Worm (Caenorhabditis elegans) whole organism, late embryonic: ENCODE results near the gene cyn-2.
A peak's percentile ranks its signal among the peaks of the same experiment; 100 is the strongest.

Experiments used
- C08G9.2 ChIP-seq: sonication (generic microtip); optimal IDR thresholded peaks from 2 replicates; lab custom pipeline; 2016; ENCODE audit warnings: mild to moderate bottlenecking, missing genetic modification characterization, moderate library complexity, missing compliant biosample characterization
- C38D4.7 ChIP-seq: fragments of 200-800 bp; sonication (Bioruptor generic); optimal IDR thresholded peaks from 2 replicates; lab custom pipeline; 2018; ENCODE audit warnings: mild to moderate bottlenecking, missing genetic modification characterization, moderate library complexity, missing compliant biosample characterization
- K02D7.2 ChIP-seq: sonication (generic microtip); optimal IDR thresholded peaks from 2 replicates; lab custom pipeline; 2017; ENCODE audit warnings: mild to moderate bottlenecking, missing genetic modification characterization, missing compliant biosample characterization
- T23F11.4 ChIP-seq: fragments of 200-800 bp; sonication (Bioruptor generic); optimal IDR thresholded peaks from 2 replicates; lab custom pipeline; 2018; ENCODE audit warnings: mild to moderate bottlenecking, missing genetic modification characterization, missing compliant biosample characterization
- ahr-1 ChIP-seq: sonication (generic microtip); optimal IDR thresholded peaks from 2 replicates; lab custom pipeline; 2016; ENCODE audit warnings: missing genetic modification characterization, missing compliant biosample characterization
- ceh-14 ChIP-seq: sonication (generic microtip); optimal IDR thresholded peaks from 2 replicates; lab custom pipeline; 2016; ENCODE audit warnings: missing genotype, missing genetic modification characterization, missing compliant biosample characterization
- ceh-18 ChIP-seq: sonication (generic microtip); optimal IDR thresholded peaks from 2 replicates; lab custom pipeline; 2016; ENCODE audit warnings: missing genetic modification characterization, missing compliant biosample characterization
- ceh-22 ChIP-seq: sonication (generic microtip); optimal IDR thresholded peaks from 2 replicates; lab custom pipeline; 2017; ENCODE audit warnings: missing biosample characterization, missing genetic modification characterization
- ceh-45 ChIP-seq: fragments of 200-800 bp; sonication (Bioruptor generic); IDR thresholded peaks from 2 replicates; pipeline ENCODE4 v1.3.6; 2022; ENCODE audit warnings: missing genetic modification reagents, missing genetic modification characterization, missing compliant biosample characterization
- ceh-6 ChIP-seq: fragments of 200-800 bp; sonication (Bioruptor generic); optimal IDR thresholded peaks from 2 replicates; lab custom pipeline; 2018; ENCODE audit warnings: mild to moderate bottlenecking, missing genetic modification characterization, missing compliant biosample characterization
- ceh-9 ChIP-seq: sonication (generic microtip); optimal IDR thresholded peaks from 2 replicates; lab custom pipeline; 2016; ENCODE audit warnings: mild to moderate bottlenecking, missing genetic modification characterization, inconsistent platforms, missing compliant biosample characterization
- che-1 ChIP-seq: sonication (generic microtip); optimal IDR thresholded peaks from 2 replicates; lab custom pipeline; 2016; ENCODE audit warnings: mild to moderate bottlenecking, missing genetic modification characterization, missing compliant biosample characterization
- elt-2 ChIP-seq: sonication (generic microtip); optimal IDR thresholded peaks from 2 replicates; lab custom pipeline; 2016; ENCODE audit warnings: missing genetic modification reagents, missing genetic modification characterization, missing compliant biosample characterization
- elt-4 ChIP-seq: sonication (generic microtip); optimal IDR thresholded peaks from 2 replicates; lab custom pipeline; 2016; ENCODE audit warnings: missing genetic modification characterization, missing compliant biosample characterization
- ets-4 ChIP-seq: sonication (generic microtip); optimal IDR thresholded peaks from 2 replicates; lab custom pipeline; 2016; ENCODE audit warnings: missing genetic modification characterization, missing compliant biosample characterization
- eyg-1 ChIP-seq: sonication (generic microtip); optimal IDR thresholded peaks from 2 replicates; lab custom pipeline; 2016; ENCODE audit warnings: missing genotype, missing genetic modification characterization, missing compliant biosample characterization
- fax-1 ChIP-seq: sonication (generic microtip); optimal IDR thresholded peaks from 2 replicates; lab custom pipeline; 2016; ENCODE audit warnings: missing genotype, missing genetic modification characterization, missing compliant biosample characterization
- fkh-10 ChIP-seq: fragments of 150-350 bp; optimal IDR thresholded peaks from 2 replicates; lab custom pipeline; 2014; ENCODE audit warnings: missing biosample characterization, missing genetic modification reagents, missing genetic modification characterization
- fkh-6 ChIP-seq: sonication (generic microtip); optimal IDR thresholded peaks from 2 replicates; lab custom pipeline; 2016; ENCODE audit warnings: missing genetic modification characterization, missing compliant biosample characterization
- gmeb-2 ChIP-seq: sonication (generic microtip); optimal IDR thresholded peaks from 2 replicates; lab custom pipeline; 2016; ENCODE audit warnings: missing genetic modification characterization, inconsistent platforms, missing compliant biosample characterization
- hlh-30 ChIP-seq: sonication (generic microtip); optimal IDR thresholded peaks from 2 replicates; lab custom pipeline; 2017; ENCODE audit warnings: antibody characterized with exemption, missing genetic modification characterization, missing compliant biosample characterization; ENCODE audit not compliant: insufficient read depth
- hlh-6 ChIP-seq: sonication (generic microtip); optimal IDR thresholded peaks from 2 replicates; lab custom pipeline; 2016; ENCODE audit warnings: missing genotype, missing genetic modification characterization, missing compliant biosample characterization
- hlh-8 ChIP-seq: sonication (generic microtip); optimal IDR thresholded peaks from 2 replicates; lab custom pipeline; 2016; ENCODE audit warnings: missing genotype, missing genetic modification characterization, missing compliant biosample characterization
- nfya-1 ChIP-seq: sonication (generic microtip); optimal IDR thresholded peaks from 2 replicates; lab custom pipeline; 2017; ENCODE audit warnings: missing genetic modification characterization, mild to moderate bottlenecking, missing compliant biosample characterization, antibody characterized with exemption, moderate library complexity
- npax-4 ChIP-seq: sonication (generic microtip); optimal IDR thresholded peaks from 2 replicates; lab custom pipeline; 2016; ENCODE audit warnings: missing genetic modification characterization, missing compliant biosample characterization
- odd-2 ChIP-seq: sonication (generic microtip); optimal IDR thresholded peaks from 2 replicates; lab custom pipeline; 2017; ENCODE audit warnings: antibody characterized with exemption, mild to moderate bottlenecking, missing genetic modification characterization, missing compliant biosample characterization
- pag-3 ChIP-seq: sonication (generic microtip); optimal IDR thresholded peaks from 2 replicates; lab custom pipeline; 2016; ENCODE audit warnings: missing compliant biosample characterization, missing genetic modification characterization, borderline replicate concordance
- pax-1 ChIP-seq: fragments of 150-350 bp; optimal IDR thresholded peaks from 2 replicates; lab custom pipeline; 2014; ENCODE audit warnings: missing biosample characterization, missing genetic modification characterization
- pha-2 ChIP-seq: sonication (generic microtip); optimal IDR thresholded peaks from 2 replicates; lab custom pipeline; 2017; ENCODE audit warnings: mild to moderate bottlenecking, missing genetic modification characterization, missing compliant biosample characterization
- pha-4 ChIP-seq: fragments of 150-350 bp; optimal IDR thresholded peaks from 2 replicates; lab custom pipeline; 2018; ENCODE audit warnings: missing biosample characterization, missing genetic modification reagents, missing genetic modification characterization
- pros-1 ChIP-seq: fragments of 150-350 bp; optimal IDR thresholded peaks from 2 replicates; lab custom pipeline; 2014; ENCODE audit warnings: missing biosample characterization, missing genetic modification reagents, missing genetic modification characterization
- ref-2 ChIP-seq: sonication (generic microtip); optimal IDR thresholded peaks from 2 replicates; lab custom pipeline; 2016; ENCODE audit warnings: missing genetic modification characterization, missing compliant biosample characterization
- rnt-1 ChIP-seq: sonication (generic microtip); optimal IDR thresholded peaks from 2 replicates; lab custom pipeline; 2016; ENCODE audit warnings: missing genetic modification characterization, missing compliant biosample characterization
- sdc-2 ChIP-seq: sonication (generic microtip); optimal IDR thresholded peaks from 2 replicates; lab custom pipeline; 2016; ENCODE audit warnings: missing genotype, missing genetic modification characterization, missing compliant biosample characterization
- sox-2 ChIP-seq: fragments of 200-800 bp; sonication (Bioruptor generic); IDR thresholded peaks from 2 replicates; pipeline ENCODE4 v1.3.6; 2022; ENCODE audit warnings: missing genetic modification reagents, missing genetic modification characterization, missing compliant biosample characterization
- sox-4 ChIP-seq: sonication (generic microtip); optimal IDR thresholded peaks from 2 replicates; lab custom pipeline; 2017; ENCODE audit warnings: mild to moderate bottlenecking, missing genetic modification characterization, inconsistent platforms, missing compliant biosample characterization
- tbx-2 ChIP-seq: sonication (generic microtip); optimal IDR thresholded peaks from 2 replicates; lab custom pipeline; 2016; ENCODE audit warnings: missing genetic modification characterization, missing compliant biosample characterization
- ttx-3 ChIP-seq: sonication (generic microtip); optimal IDR thresholded peaks from 2 replicates; lab custom pipeline; 2016; ENCODE audit warnings: missing genetic modification reagents, missing genetic modification characterization, missing compliant biosample characterization
- unc-3 ChIP-seq, 2 experiments: fragments of 200-800 bp in 1 of 2; sonication (Bioruptor generic) in 1 of 2; sonication (generic microtip) in 1 of 2; conservative IDR thresholded peaks in 1 of 2; optimal IDR thresholded peaks in 1 of 2; 2 replicates each; pipeline versions ENCODE4 v1.3.6 to Lab custom; 2016 to 2022; ENCODE audit warnings: missing compliant biosample characterization in 2 of 2, missing genetic modification characterization in 2 of 2, missing genetic modification reagents in 1 of 2
- unc-42 ChIP-seq: sonication (generic microtip); optimal IDR thresholded peaks from 2 replicates; lab custom pipeline; 2016; ENCODE audit warnings: missing genotype, missing genetic modification characterization, missing compliant biosample characterization
- unc-55 ChIP-seq: sonication (generic microtip); optimal IDR thresholded peaks from 2 replicates; lab custom pipeline; 2017; ENCODE audit warnings: missing biosample characterization, missing genetic modification reagents, missing genetic modification characterization
- unc-86 ChIP-seq: sonication (generic microtip); optimal IDR thresholded peaks from 2 replicates; lab custom pipeline; 2016; ENCODE audit warnings: missing genetic modification characterization, missing compliant biosample characterization

cyn-2 gene

ce11 chrIII:13717505-13717904 is 25.0 kb downstream of the cyn-2 start (continued):
- no peak for TF ChIP-seq che-1 (tag; lab: Kevin White, UChicago)
- TF ChIP-seq ceh-9 (tag; lab: Kevin White, UChicago), result no peak
- no peak for TF ChIP-seq hlh-8 (tag; lab: Kevin White, UChicago)
- TF ChIP-seq odd-2 (tag; lab: Kevin White, UChicago), result no peak
- no peak for TF ChIP-seq sox-4
- TF ChIP-seq ceh-22 (tag; lab: Kevin White, UChicago), result no peak
- no peak for TF ChIP-seq ttx-3
- TF ChIP-seq ceh-14 (tag; lab: Kevin White, UChicago), result no peak
- TF ChIP-seq pha-2 (tag; lab: Kevin White, UChicago), result no peak
- TF ChIP-seq sdc-2 (tag; lab: Kevin White, UChicago), result no peak
- peak; percentile 33 for TF ChIP-seq tbx-2
- TF ChIP-seq gmeb-2 (tag; lab: Kevin White, UChicago), result no peak
- TF ChIP-seq nfya-1 (tag; lab: Kevin White, UChicago), result peak; percentile 73
- no peak for TF ChIP-seq elt-4 (tag; lab: Kevin White, UChicago)
- TF ChIP-seq elt-2, result no peak

ce11 chrIII:13718403-13718969 is 26.0 kb downstream of the cyn-2 start:
- TF ChIP-seq ahr-1 (tag; lab: Kevin White, UChicago), result no peak
- peak; percentile 6 for TF ChIP-seq ceh-22 (tag; lab: Kevin White, UChicago)
- no peak for TF ChIP-seq hlh-8 (tag; lab: Kevin White, UChicago)

ce11 chrIII:13719247-13719758 is 26.8 kb downstream of the cyn-2 start:
- TF ChIP-seq ceh-18 (tag; lab: Kevin White, UChicago) (peak; percentile 26), C38D4.7 (GFP tag; lab: Kevin White, UChicago) (no peak), tbx-2 (peak; percentile 22), hlh-30 (tag; lab: Kevin White, UChicago) (peak; percentile 56)

- TF ChIP-seq hlh-6 (tag; lab: Kevin White, UChicago) (no peak), sdc-2 (tag; lab: Kevin White, UChicago) (peak; percentile 23), gmeb-2 (tag; lab: Kevin White, UChicago) (no peak), fax-1 (tag; lab: Kevin White, UChicago) (no peak), pros-1 (tag; lab: Kevin White, UChicago) (no peak), unc-86 (tag; lab: Kevin White, UChicago) (no peak), npax-4 (no peak), che-1 (tag; lab: Kevin White, UChicago) (no peak), ceh-18 (tag; lab: Kevin White, UChicago) (no peak), pha-4 (no peak), pag-3 (no peak), K02D7.2 (tag; lab: Kevin White, UChicago) (no peak), ttx-3 (no peak), rnt-1 (tag; lab: Kevin White, UChicago) (no peak), odd-2 (tag; lab: Kevin White, UChicago) (no peak), T23F11.4 (GFP tag; lab: Kevin White, UChicago) (no peak), ref-2 (tag; lab: Kevin White, UChicago) (no peak), nfya-1 (tag; lab: Kevin White, UChicago) (no peak), ceh-6 (GFP tag; lab: Kevin White, UChicago) (peak; percentile 0), ceh-9 (tag; lab: Kevin White, UChicago) (no peak), pax-1 (tag; lab: Kevin White, UChicago) (no peak), elt-2 (no peak), unc-55 (GFP tag; lab: Kevin White, UChicago) (no peak), fkh-6 (tag; lab: Kevin White, UChicago) (no peak), ceh-45 (GFP tag; lab: Robert Waterston, UW) (no peak), C08G9.2 (tag; lab: Kevin White, UChicago) (no peak), unc-42 (tag; lab: Kevin White, UChicago) (peak; percentile 5), ets-4 (no peak), eyg-1 (tag; lab: Kevin White, UChicago) (no peak), fkh-10 (GFP tag; lab: Kevin White, UChicago) (no peak), unc-3 (GFP tag; conservative IDR thresholded peaks at IDR 0.05; lab: Robert Waterston, UW) (no peak), unc-3 (tag; optimal IDR thresholded peaks at IDR 0.05; lab: Kevin White, UChicago) (no peak), hlh-30 (tag; lab: Kevin White, UChicago) (no peak), sox-2 (GFP tag; lab: Robert Waterston, UW) (no peak), sox-4 (no peak), hlh-8 (tag; lab: Kevin White, UChicago) (no peak), pha-2 (tag; lab: Kevin White, UChicago) (no peak), tbx-2 (peak; percentile 6)
Observed at ce11 chrIII:13720190-13720741, 27.8 kb downstream of the cyn-2 start.
